Fruit fly (Drosophila melanogaster) whole organism, embryonic: Measurements from ENCODE around the gene cana.

Source experiments
- Dip2 ChIP-seq: fragments of 200-800 bp; sonication (Bioruptor generic); IDR thresholded peaks from 2 replicates; pipeline ENCODE4 v1.3.6; 2022; ENCODE audit warnings: missing biosample characterization, missing genetic modification characterization
- Hr3 ChIP-seq: fragments of 200-800 bp; sonication (Bioruptor generic); optimal IDR thresholded peaks from 3 replicates; lab custom pipeline; 2016; ENCODE audit warnings: missing biosample characterization, missing genetic modification characterization

dm6 chr2L:11251181-11251580 lies 18.4 kb upstream of the cana start:
- no peak for TF ChIP-seq Dip2 (GFP tag; lab: Robert Waterston, UW)
- no peak for TF ChIP-seq Hr3 (GFP tag; lab: Kevin White, UChicago)
